Worm (Caenorhabditis elegans) whole organism, L4 larva: ENCODE measurements around the gene nspc-20.

Source experiments
- F10B5.3 ChIP-seq: sonication (generic microtip); optimal IDR thresholded peaks from 2 replicates; lab custom pipeline; 2016; ENCODE audit warnings: mild to moderate bottlenecking, missing genetic modification characterization, missing compliant biosample characterization
- F26F4.8 ChIP-seq: fragments of 200-800 bp; sonication (Bioruptor generic); conservative IDR thresholded peaks from 2 replicates; pipeline ENCODE4 v1.3.6; 2022; ENCODE audit warnings: missing genetic modification characterization, missing compliant biosample characterization
- F44E2.7 ChIP-seq: fragments of 200-800 bp; sonication (Bioruptor generic); IDR thresholded peaks from 2 replicates; pipeline ENCODE4 v2.1.2; 2022; ENCODE audit warnings: missing genetic modification characterization, missing compliant biosample characterization
- T26A8.4 ChIP-seq: fragments of 200-800 bp; sonication (Bioruptor generic); IDR thresholded peaks from 2 replicates; pipeline ENCODE4 v1.3.6; 2022; ENCODE audit warnings: missing genetic modification characterization, missing compliant biosample characterization
- Y48G9A.11 ChIP-seq: fragments of 200-800 bp; sonication (Bioruptor generic); IDR thresholded peaks from 2 replicates; pipeline ENCODE4 v1.3.6; 2022; ENCODE audit warnings: missing genetic modification reagents, missing genetic modification characterization, missing compliant biosample characterization
- Y5F2A.4 ChIP-seq: fragments of 200-800 bp; sonication (Bioruptor generic); optimal IDR thresholded peaks from 2 replicates; lab custom pipeline; 2018; ENCODE audit warnings: mild to moderate bottlenecking, missing genetic modification characterization, missing compliant biosample characterization
- ZK546.5 ChIP-seq, 2 experiments: sonication (generic microtip); optimal IDR thresholded peaks; 2 replicates each; lab custom pipeline; 2017; ENCODE audit warnings: missing biosample characterization in 2 of 2, missing genetic modification characterization in 2 of 2
- aha-1 ChIP-seq: fragments of 150-350 bp; peaks from one replicate; lab custom pipeline; 2014; ENCODE audit warnings: missing biosample characterization, missing genetic modification characterization
- ceh-44 ChIP-seq: fragments of 200-800 bp; sonication (Bioruptor generic); IDR thresholded peaks from 2 replicates; pipeline ENCODE4 v1.3.6; 2022; ENCODE audit warnings: missing genetic modification reagents, missing genetic modification characterization, missing compliant biosample characterization
- daf-19 ChIP-seq: fragments of 200-800 bp; sonication (Bioruptor generic); conservative IDR thresholded peaks from 2 replicates; pipeline ENCODE4 v1.3.6; 2022; ENCODE audit warnings: missing genetic modification characterization, missing compliant biosample characterization
- daf-8 ChIP-seq: fragments of 200-800 bp; sonication (Bioruptor generic); IDR thresholded peaks from 2 replicates; pipeline ENCODE4 v1.3.6; 2022; ENCODE audit warnings: missing genetic modification characterization, missing compliant biosample characterization
- duxl-1 ChIP-seq: sonication (generic microtip); optimal IDR thresholded peaks from 2 replicates; lab custom pipeline; 2016; ENCODE audit warnings: mild to moderate bottlenecking, missing genetic modification characterization, moderate library complexity, missing compliant biosample characterization; ENCODE audit not compliant: poor library complexity
- fkh-10 ChIP-seq: fragments of 150-350 bp; optimal IDR thresholded peaks from 2 replicates; lab custom pipeline; 2014; ENCODE audit warnings: missing biosample characterization, missing genetic modification reagents, missing genetic modification characterization
- gei-8 ChIP-seq: fragments of 200-800 bp; sonication (Bioruptor generic); optimal IDR thresholded peaks from 2 replicates; lab custom pipeline; 2018; ENCODE audit warnings: mild to moderate bottlenecking, missing genetic modification characterization, missing compliant biosample characterization
- hlh-11 ChIP-seq: fragments of 200-800 bp; sonication (Bioruptor generic); optimal IDR thresholded peaks from 2 replicates; lab custom pipeline; 2018; ENCODE audit warnings: mild to moderate bottlenecking, missing genetic modification characterization, missing compliant biosample characterization
- hmg-1.1 ChIP-seq: fragments of 200-800 bp; sonication (Bioruptor generic); IDR thresholded peaks from 2 replicates; pipeline ENCODE4 v1.3.6; 2022; ENCODE audit warnings: missing genetic modification reagents, missing genetic modification characterization, missing compliant biosample characterization
- lin-15B ChIP-seq: fragments of 150-350 bp; sonication (generic microtip); optimal IDR thresholded peaks from 3 replicates; lab custom pipeline; 2014; ENCODE audit warnings: missing biosample characterization, missing genetic modification characterization
- lin-29 ChIP-seq: fragments of 200-800 bp; sonication (Bioruptor generic); IDR thresholded peaks from 2 replicates; pipeline ENCODE4 v1.3.6; 2022; ENCODE audit warnings: missing genetic modification reagents, missing genetic modification characterization, missing compliant biosample characterization
- lir-3 ChIP-seq: sonication (generic microtip); optimal IDR thresholded peaks from 2 replicates; lab custom pipeline; 2016; ENCODE audit warnings: mild to moderate bottlenecking, missing genetic modification characterization, missing compliant biosample characterization
- lsy-2 ChIP-seq, 2 experiments: fragments of 150-350 bp in 1 of 2; sonication (generic microtip) in 1 of 2; optimal IDR thresholded peaks; 2 replicates each; lab custom pipeline; 2014 to 2017; ENCODE audit warnings: missing biosample characterization in 2 of 2, missing genetic modification characterization in 2 of 2
- mxl-3 ChIP-seq: fragments of 200-800 bp; sonication (Bioruptor generic); optimal IDR thresholded peaks from 2 replicates; lab custom pipeline; 2018; ENCODE audit warnings: mild to moderate bottlenecking, missing genetic modification characterization, missing compliant biosample characterization
- nhr-25 ChIP-seq: sonication (generic microtip); optimal IDR thresholded peaks from 2 replicates; lab custom pipeline; 2017; ENCODE audit warnings: missing genetic modification characterization, mild to moderate bottlenecking, missing compliant biosample characterization, antibody characterized with exemption, moderate library complexity, borderline replicate concordance; ENCODE audit not compliant: insufficient read depth
- nhr-28 ChIP-seq: fragments of 150-350 bp; optimal IDR thresholded peaks from 2 replicates; lab custom pipeline; 2014; ENCODE audit warnings: missing biosample characterization, missing genetic modification characterization
- nhr-76 ChIP-seq: fragments of 150-350 bp; optimal IDR thresholded peaks from 2 replicates; lab custom pipeline; 2014; ENCODE audit warnings: missing biosample characterization, missing genetic modification characterization
- pha-4 ChIP-seq, 2 experiments: fragments of 150-350 bp in 1 of 2; fragments of 200-800 bp in 1 of 2; sonication (Bioruptor generic) in 1 of 2; IDR thresholded peaks in 1 of 2; optimal IDR thresholded peaks in 1 of 2; 2 replicates each; pipeline versions ENCODE4 v1.3.6 to Lab custom; 2014 to 2022; ENCODE audit warnings: missing genetic modification characterization in 2 of 2, missing genetic modification reagents in 2 of 2, missing biosample characterization in 1 of 2, missing compliant biosample characterization in 1 of 2
- php-3 ChIP-seq: fragments of 200-800 bp; sonication (Bioruptor generic); IDR thresholded peaks from 2 replicates; pipeline ENCODE4 v1.3.6; 2022; ENCODE audit warnings: missing genetic modification reagents, missing genetic modification characterization, missing compliant biosample characterization
- sdz-12 ChIP-seq: fragments of 200-800 bp; sonication (Bioruptor generic); optimal IDR thresholded peaks from 2 replicates; lab custom pipeline; 2018; ENCODE audit warnings: mild to moderate bottlenecking, missing genetic modification characterization, missing compliant biosample characterization
- set-16 ChIP-seq: fragments of 200-800 bp; sonication (Bioruptor generic); IDR thresholded peaks from 2 replicates; pipeline ENCODE4 v1.3.6; 2022; ENCODE audit warnings: missing genetic modification reagents, missing genetic modification characterization, missing compliant biosample characterization
- unc-130 ChIP-seq: sonication (generic microtip); optimal IDR thresholded peaks from 2 replicates; lab custom pipeline; 2016; ENCODE audit warnings: missing genetic modification reagents, missing genetic modification characterization, missing compliant biosample characterization
- unc-62 ChIP-seq, 3 experiments: fragments of 150-350 bp in 1 of 3; sonication (generic microtip); optimal IDR thresholded peaks in 2 of 3; peaks in 1 of 3; 1 replicate in 1 of 3; 2 replicates in 2 of 3; lab custom pipeline; 2014 to 2017; ENCODE audit warnings: missing biosample characterization in 3 of 3, missing genetic modification characterization in 3 of 3, missing genetic modification reagents in 3 of 3, missing genotype in 1 of 3
- zag-1 ChIP-seq: fragments of 150-350 bp; optimal IDR thresholded peaks from 2 replicates; lab custom pipeline; 2014; ENCODE audit warnings: missing biosample characterization, missing genetic modification characterization
- zfp-2 ChIP-seq: sonication (generic microtip); optimal IDR thresholded peaks from 2 replicates; lab custom pipeline; 2016; ENCODE audit warnings: mild to moderate bottlenecking, missing genetic modification characterization, missing compliant biosample characterization
- zip-11 ChIP-seq: fragments of 200-800 bp; sonication (Bioruptor generic); IDR thresholded peaks from 2 replicates; pipeline ENCODE4 v1.3.6; 2022; ENCODE audit warnings: missing genetic modification characterization, missing compliant biosample characterization

Gene nspc-20

ce11 chrX:14530107-14530506, at the start of gene nspc-20:
TSS of gene nspc-20 (minus strand) at chrX:14530207.
- TF ChIP-seq Y48G9A.11 (GFP tag; lab: Robert Waterston, UW) (no peak), lsy-2 (tag; optimal IDR thresholded peaks at IDR 0.05; lab: Kevin White, UChicago) (no peak), T26A8.4 (GFP tag; lab: Robert Waterston, UW) (no peak), zfp-2 (tag; lab: Kevin White, UChicago) (no peak), daf-19 (GFP tag; lab: Robert Waterston, UW) (no peak), lin-29 (GFP tag; lab: Robert Waterston, UW) (no peak), php-3 (GFP tag; lab: Robert Waterston, UW) (no peak), aha-1 (tag; lab: Kevin White, UChicago) (no peak), fkh-10 (GFP tag; lab: Kevin White, UChicago) (no peak), zag-1 (tag; lab: Kevin White, UChicago) (no peak), zip-11 (no peak), Y5F2A.4 (GFP tag; lab: Kevin White, UChicago) (no peak), unc-130 (GFP tag; lab: Kevin White, UChicago) (no peak), lin-15B (tag; lab: Kevin White, UChicago) (no peak), F26F4.8 (no peak), ceh-44 (GFP tag; lab: Robert Waterston, UW) (no peak)

DNA sequence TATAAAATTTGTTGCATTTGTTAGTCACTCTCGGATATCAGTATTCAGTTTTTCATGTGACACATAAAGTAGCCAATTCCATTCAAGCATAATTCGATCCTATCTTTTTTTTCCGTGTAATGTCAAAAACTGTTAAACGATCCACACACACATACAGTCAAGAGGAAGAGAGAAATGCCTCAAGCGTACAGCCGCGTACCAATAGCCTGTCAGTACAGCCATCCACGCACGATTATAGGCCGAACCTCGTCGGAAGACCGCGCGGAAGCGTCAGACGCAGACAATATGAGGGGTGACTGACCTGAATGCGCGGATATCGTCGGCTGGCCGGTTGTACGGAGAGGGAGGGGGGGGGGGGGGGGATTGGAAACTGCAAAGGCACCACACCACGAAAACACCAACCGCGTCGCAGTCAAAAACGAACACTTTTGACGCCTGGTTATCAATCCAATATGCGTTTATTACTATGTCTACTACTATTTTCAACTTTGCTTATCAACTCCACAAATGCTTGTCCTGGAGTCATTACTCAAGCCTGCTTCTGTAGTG, 47.6 kb upstream of the nspc-20 start, which contains the start of gene let-4:
Gene let-4 (plus strand): TSS at position 357 of the 549 bp plus-strand sequence.
- TF ChIP-seq nhr-76 (no peak), php-3 (GFP tag; lab: Robert Waterston, UW) (no peak), unc-62 (GFP tag; optimal IDR thresholded peaks at IDR 0.05 in 1 of 2; lab: Kevin White, UChicago) (peak in 1 of 2 experiments; percentile 95), unc-62 (tag; optimal IDR thresholded peaks at IDR 0.05; lab: Kevin White, UChicago) (no peak), lin-29 (GFP tag; lab: Robert Waterston, UW) (no peak), lsy-2 (tag; optimal IDR thresholded peaks at IDR 0.05; lab: Kevin White, UChicago) (no peak), F44E2.7 (GFP tag; lab: Robert Waterston, UW) (no peak), F26F4.8 (no peak), F10B5.3 (no peak), set-16 (peak; percentile 80), daf-8 (GFP tag; lab: Robert Waterston, UW) (no peak), lir-3 (tag; lab: Kevin White, UChicago) (no peak), hlh-11 (tag; lab: Kevin White, UChicago) (peak; percentile 37), mxl-3 (GFP tag; lab: Kevin White, UChicago) (no peak), unc-130 (GFP tag; lab: Kevin White, UChicago) (no peak)
- TF ChIP-seq, all 104 proteins: peak for 3

- TF ChIP-seq hmg-1.1 (GFP tag; lab: Robert Waterston, UW) (no peak), unc-62 (GFP tag; optimal IDR thresholded peaks at IDR 0.05 in 1 of 2; lab: Kevin White, UChicago) (peak in 1 of 2 experiments; percentile 86), unc-62 (tag; optimal IDR thresholded peaks at IDR 0.05; lab: Kevin White, UChicago) (no peak), aha-1 (tag; lab: Kevin White, UChicago) (peak; percentile 18), nhr-28 (peak; percentile 29), ZK546.5 (tag; optimal IDR thresholded peaks at IDR 0.05; lab: Kevin White, UChicago) (no peak), sdz-12 (no peak), nhr-25 (tag; lab: Kevin White, UChicago) (peak; percentile 55), zag-1 (tag; lab: Kevin White, UChicago) (no peak), F44E2.7 (GFP tag; lab: Robert Waterston, UW) (no peak), duxl-1 (tag; lab: Kevin White, UChicago) (no peak), zip-11 (no peak), gei-8 (GFP tag; lab: Kevin White, UChicago) (no peak)
Observed at ce11 chrX:14575920-14576319, 45.9 kb upstream of the nspc-20 start.

- TF ChIP-seq lir-3 (tag; lab: Kevin White, UChicago) (no peak), pha-4 (GFP tag; IDR thresholded peaks at IDR 0.05; lab: Robert Waterston, UW) (no peak), pha-4 (tag; optimal IDR thresholded peaks at IDR 0.05; lab: Kevin White, UChicago) (peak; percentile 5)
Observed at ce11 chrX:14572419-14572818, 42.4 kb upstream of the nspc-20 start, which contains the start of gene lron-1. TSS of gene lron-1 (plus strand) at chrX:14572719.
